Fruit fly (Drosophila melanogaster): ENCODE data around the gene CG33116.

dm6 chr2L:19519611-19520010, 13.7 kb upstream of the CG33116 start:
- TF ChIP-seq CTCF (optimal IDR thresholded peaks at IDR 0.05) (no peak), CG8478 (optimal IDR thresholded peaks at IDR 0.05) (no peak)
